Worm (Caenorhabditis elegans): Measurements from ENCODE around the gene C26B9.6.

DNA sequence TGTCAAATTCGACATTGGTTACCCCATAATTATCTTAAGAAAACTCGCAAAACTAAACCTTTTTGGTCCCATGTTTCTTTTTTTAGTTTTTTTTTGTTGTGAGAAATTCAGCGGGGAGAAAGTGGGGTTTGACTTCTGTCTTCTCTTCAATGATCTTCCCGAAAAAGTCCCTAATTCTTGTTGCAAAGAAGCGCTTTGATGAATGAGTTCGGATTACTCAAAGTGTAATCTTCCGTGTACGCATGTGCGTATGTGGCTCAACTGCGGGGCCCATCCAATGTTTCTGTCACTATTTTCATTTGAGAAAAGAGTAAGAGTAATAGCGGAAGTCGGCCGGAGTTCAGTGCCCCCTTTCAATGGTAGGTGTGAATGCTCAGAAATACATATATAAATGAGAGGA is 24.1 kb downstream of the C26B9.6 start:
- TF ChIP-seq zip-4 (GFP tag; optimal IDR thresholded peaks at IDR 0.05) = no peak
- no peak for TF ChIP-seq tbx-2 (tag; optimal IDR thresholded peaks at IDR 0.05)
- TF ChIP-seq lin-39 (tag; optimal IDR thresholded peaks at IDR 0.05) = no peak
- TF ChIP-seq zag-1 (tag; optimal IDR thresholded peaks at IDR 0.05) = no peak
- TF ChIP-seq mep-1 (tag; optimal IDR thresholded peaks at IDR 0.05) = no peak
- no peak for TF ChIP-seq fos-1 (tag; optimal IDR thresholded peaks at IDR 0.05)
- TF ChIP-seq nhr-84 (tag; optimal IDR thresholded peaks at IDR 0.05) = no peak
- TF ChIP-seq jun-1 (tag; optimal IDR thresholded peaks at IDR 0.05) = no peak
- no peak for TF ChIP-seq elt-2 (tag; optimal IDR thresholded peaks at IDR 0.05)
- no peak for TF ChIP-seq ceh-63 (GFP tag; optimal IDR thresholded peaks at IDR 0.05)
- TF ChIP-seq nhr-76 (tag; optimal IDR thresholded peaks at IDR 0.05) = no peak
- no peak for TF ChIP-seq nhr-90 (tag; optimal IDR thresholded peaks at IDR 0.05; ENCODE audit: poor library complexity)
